Worm (Caenorhabditis elegans): ENCODE data around the gene kdp-1.

Gene kdp-1

ce11 chrIV:13331285-13331684 lies 31.3 kb downstream of the kdp-1 start, which contains the start of gene pqn-74:
Gene pqn-74 (minus strand): TSS chrIV:13331406.
- TF ChIP-seq tbx-37 (GFP tag; conservative IDR thresholded peaks at IDR 0.05) (no peak), B0310.2 (tag; optimal IDR thresholded peaks at IDR 0.05) (no peak), pes-1 (GFP tag; IDR thresholded peaks at IDR 0.05) (no peak), flt-1 (GFP tag; IDR thresholded peaks at IDR 0.05) (no peak), hnd-1 (tag; optimal IDR thresholded peaks at IDR 0.05) (no peak), sea-1 (GFP tag; conservative IDR thresholded peaks at IDR 0.05) (no peak)

- TF ChIP-seq scrt-1 (GFP tag; IDR thresholded peaks at IDR 0.05) (no peak), tbx-37 (GFP tag; conservative IDR thresholded peaks at IDR 0.05) (no peak), hmbx-1 (tag; optimal IDR thresholded peaks at IDR 0.05) (no peak), B0310.2 (tag; optimal IDR thresholded peaks at IDR 0.05) (no peak), flt-1 (GFP tag; IDR thresholded peaks at IDR 0.05) (no peak), aly-1 (tag; optimal IDR thresholded peaks at IDR 0.05) (no peak), ceh-36 (tag; optimal IDR thresholded peaks at IDR 0.05) (no peak), tra-4 (tag; optimal IDR thresholded peaks at IDR 0.05) (no peak), ceh-13 (GFP tag; optimal IDR thresholded peaks at IDR 0.05) (no peak), ets-7 (tag; optimal IDR thresholded peaks at IDR 0.05) (no peak)
Observed at ce11 chrIV:13334287-13334686, 34.3 kb downstream of the kdp-1 start.

ce11 chrIV:13342555-13342954 lies 42.6 kb downstream of the kdp-1 start, which contains the start of gene W02A2.5:
Gene W02A2.5 (plus strand): TSS chrIV:13342855.
- TF ChIP-seq hmg-4 (GFP tag; optimal IDR thresholded peaks at IDR 0.05) (no peak), tbx-37 (GFP tag; conservative IDR thresholded peaks at IDR 0.05) (no peak), tbx-11 (GFP tag; IDR thresholded peaks at IDR 0.05) (no peak), aly-1 (tag; optimal IDR thresholded peaks at IDR 0.05) (no peak), ceh-13 (GFP tag; optimal IDR thresholded peaks at IDR 0.05) (no peak), sea-1 (GFP tag; conservative IDR thresholded peaks at IDR 0.05) (no peak), F13C5.2 (tag; optimal IDR thresholded peaks at IDR 0.05) (no peak), scrt-1 (GFP tag; IDR thresholded peaks at IDR 0.05) (no peak), hnd-1 (tag; optimal IDR thresholded peaks at IDR 0.05) (no peak), tra-4 (tag; optimal IDR thresholded peaks at IDR 0.05) (no peak), hmbx-1 (tag; optimal IDR thresholded peaks at IDR 0.05) (no peak)

- TF ChIP-seq scrt-1 (GFP tag; IDR thresholded peaks at IDR 0.05) (no peak), ceh-36 (tag; optimal IDR thresholded peaks at IDR 0.05) (no peak), ceh-13 (GFP tag; optimal IDR thresholded peaks at IDR 0.05) (no peak), hmg-4 (GFP tag; optimal IDR thresholded peaks at IDR 0.05) (no peak), sea-1 (GFP tag; conservative IDR thresholded peaks at IDR 0.05) (no peak), tra-4 (tag; optimal IDR thresholded peaks at IDR 0.05) (no peak)
Observed at ce11 chrIV:13346078-13346477, 46.1 kb downstream of the kdp-1 start.

ce11 chrIV:13347232-13347715 lies 47.3 kb downstream of the kdp-1 start, which contains the start of gene W02A2.9:
Gene W02A2.9 (plus strand): TSS chrIV:13347665.
- TF ChIP-seq flt-1 (GFP tag; IDR thresholded peaks at IDR 0.05) (no peak), scrt-1 (GFP tag; IDR thresholded peaks at IDR 0.05) (no peak), ama-1 (optimal IDR thresholded peaks at IDR 0.05) (no peak), B0310.2 (tag; optimal IDR thresholded peaks at IDR 0.05) (no peak), tbx-11 (GFP tag; IDR thresholded peaks at IDR 0.05) (no peak), hnd-1 (tag; optimal IDR thresholded peaks at IDR 0.05) (no peak), hmbx-1 (tag; optimal IDR thresholded peaks at IDR 0.05) (no peak), tra-4 (tag; optimal IDR thresholded peaks at IDR 0.05) (no peak), aly-1 (tag; optimal IDR thresholded peaks at IDR 0.05) (no peak), ceh-13 (GFP tag; optimal IDR thresholded peaks at IDR 0.05) (no peak), tbx-37 (GFP tag; conservative IDR thresholded peaks at IDR 0.05) (no peak), hmg-4 (GFP tag; optimal IDR thresholded peaks at IDR 0.05) (no peak), sea-1 (GFP tag; conservative IDR thresholded peaks at IDR 0.05) (no peak)

ce11 chrIV:13348592-13348991 lies 48.6 kb downstream of the kdp-1 start, which contains the start of gene W02A2.12:
Gene W02A2.12 (minus strand): TSS chrIV:13348831.
- TF ChIP-seq ets-7 (tag; optimal IDR thresholded peaks at IDR 0.05) = no peak
- TF ChIP-seq hmg-4 (GFP tag; optimal IDR thresholded peaks at IDR 0.05) = no peak
- no peak for TF ChIP-seq ama-1 (optimal IDR thresholded peaks at IDR 0.05)
- TF ChIP-seq scrt-1 (GFP tag; IDR thresholded peaks at IDR 0.05) = no peak
- TF ChIP-seq ceh-13 (GFP tag; optimal IDR thresholded peaks at IDR 0.05) = no peak
- TF ChIP-seq hmbx-1 (tag; optimal IDR thresholded peaks at IDR 0.05) = no peak
- TF ChIP-seq tbx-37 (GFP tag; conservative IDR thresholded peaks at IDR 0.05) = no peak
- no peak for TF ChIP-seq F13C5.2 (tag; optimal IDR thresholded peaks at IDR 0.05)
- TF ChIP-seq sea-1 (GFP tag; conservative IDR thresholded peaks at IDR 0.05) = no peak
- TF ChIP-seq tra-4 (tag; optimal IDR thresholded peaks at IDR 0.05) = no peak
- TF ChIP-seq hnd-1 (tag; optimal IDR thresholded peaks at IDR 0.05) = no peak
- no peak for TF ChIP-seq flt-1 (GFP tag; IDR thresholded peaks at IDR 0.05)
- no peak for TF ChIP-seq aly-1 (tag; optimal IDR thresholded peaks at IDR 0.05)
- TF ChIP-seq ceh-36 (tag; optimal IDR thresholded peaks at IDR 0.05) = no peak
- TF ChIP-seq B0310.2 (tag; optimal IDR thresholded peaks at IDR 0.05) = no peak
- no peak for TF ChIP-seq pes-1 (GFP tag; IDR thresholded peaks at IDR 0.05)
- TF ChIP-seq tbx-11 (GFP tag; IDR thresholded peaks at IDR 0.05) = no peak
